Worm (Caenorhabditis elegans) whole organism, L4 larva: Measurements from ENCODE around the gene C10A4.2.

ENCODE experiments used
- F26F4.8 ChIP-seq: fragments of 200-800 bp; sonication (Bioruptor generic); conservative IDR thresholded peaks from 2 replicates; pipeline ENCODE4 v1.3.6; 2022; ENCODE audit warnings: missing genetic modification characterization, missing compliant biosample characterization
- F37D6.2 ChIP-seq: sonication (generic microtip); optimal IDR thresholded peaks from 2 replicates; lab custom pipeline; 2016; ENCODE audit warnings: mild to moderate bottlenecking, missing genetic modification characterization, missing compliant biosample characterization
- F49E8.2 ChIP-seq: sonication (generic microtip); optimal IDR thresholded peaks from 2 replicates; lab custom pipeline; 2016; ENCODE audit warnings: missing compliant biosample characterization, mild to moderate bottlenecking, missing genetic modification characterization, borderline replicate concordance
- T26A8.4 ChIP-seq: fragments of 200-800 bp; sonication (Bioruptor generic); IDR thresholded peaks from 2 replicates; pipeline ENCODE4 v1.3.6; 2022; ENCODE audit warnings: missing genetic modification characterization, missing compliant biosample characterization
- aly-2 ChIP-seq: sonication (generic microtip); optimal IDR thresholded peaks from 2 replicates; lab custom pipeline; 2018; ENCODE audit warnings: missing biosample characterization, missing genetic modification characterization
- ceh-32 ChIP-seq: sonication (generic microtip); optimal IDR thresholded peaks from 2 replicates; lab custom pipeline; 2016; ENCODE audit warnings: mild to moderate bottlenecking, missing genetic modification characterization, missing compliant biosample characterization; ENCODE audit not compliant: poor library complexity
- cey-2 ChIP-seq: sonication (generic microtip); optimal IDR thresholded peaks from 3 replicates; lab custom pipeline; 2017; ENCODE audit warnings: missing genetic modification characterization, mild to moderate bottlenecking, missing compliant biosample characterization, antibody characterized with exemption, borderline replicate concordance; ENCODE audit not compliant: insufficient read depth
- daf-12 ChIP-seq: fragments of 150-350 bp; optimal IDR thresholded peaks from 2 replicates; lab custom pipeline; 2014; ENCODE audit warnings: missing biosample characterization, missing genetic modification reagents, missing genetic modification characterization
- daf-16 ChIP-seq, 3 experiments: sonication (generic microtip); optimal IDR thresholded peaks; 2 replicates each; lab custom pipeline; 2016 to 2017; ENCODE audit warnings: missing genetic modification characterization in 3 of 3, missing genetic modification reagents in 3 of 3, mild to moderate bottlenecking in 2 of 3, missing compliant biosample characterization in 2 of 3, missing biosample characterization in 1 of 3, moderate library complexity in 1 of 3
- daf-19 ChIP-seq: fragments of 200-800 bp; sonication (Bioruptor generic); conservative IDR thresholded peaks from 2 replicates; pipeline ENCODE4 v1.3.6; 2022; ENCODE audit warnings: missing genetic modification characterization, missing compliant biosample characterization
- dmd-6 ChIP-seq: fragments of 200-800 bp; sonication (Bioruptor generic); IDR thresholded peaks from 2 replicates; pipeline ENCODE4 v1.3.6; 2022; ENCODE audit warnings: missing genetic modification reagents, missing genetic modification characterization, missing compliant biosample characterization
- dve-1 ChIP-seq: sonication (generic microtip); optimal IDR thresholded peaks from 2 replicates; lab custom pipeline; 2017; ENCODE audit warnings: antibody characterized with exemption, mild to moderate bottlenecking, missing genetic modification characterization, missing compliant biosample characterization; ENCODE audit not compliant: insufficient read depth
- fkh-10 ChIP-seq: fragments of 150-350 bp; optimal IDR thresholded peaks from 2 replicates; lab custom pipeline; 2014; ENCODE audit warnings: missing biosample characterization, missing genetic modification reagents, missing genetic modification characterization
- hif-1 ChIP-seq, 2 experiments: sonication (generic microtip); optimal IDR thresholded peaks; 2 replicates each; lab custom pipeline; 2016 to 2017; ENCODE audit warnings: missing compliant biosample characterization in 2 of 2, missing genetic modification characterization in 2 of 2, missing genetic modification reagents in 2 of 2, missing genotype in 2 of 2, mild to moderate bottlenecking in 1 of 2
- hlh-11 ChIP-seq: fragments of 200-800 bp; sonication (Bioruptor generic); optimal IDR thresholded peaks from 2 replicates; lab custom pipeline; 2018; ENCODE audit warnings: mild to moderate bottlenecking, missing genetic modification characterization, missing compliant biosample characterization
- hlh-30 ChIP-seq: sonication (generic microtip); optimal IDR thresholded peaks from 2 replicates; lab custom pipeline; 2017; ENCODE audit warnings: antibody characterized with exemption, mild to moderate bottlenecking, missing genetic modification characterization, missing compliant biosample characterization; ENCODE audit not compliant: insufficient read depth
- jun-1 ChIP-seq: fragments of 150-350 bp; optimal IDR thresholded peaks from 2 replicates; lab custom pipeline; 2014; ENCODE audit warnings: missing biosample characterization, missing genetic modification reagents, missing genetic modification characterization
- lin-29 ChIP-seq: fragments of 200-800 bp; sonication (Bioruptor generic); IDR thresholded peaks from 2 replicates; pipeline ENCODE4 v1.3.6; 2022; ENCODE audit warnings: missing genetic modification reagents, missing genetic modification characterization, missing compliant biosample characterization
- lin-38 ChIP-seq: fragments of 200-800 bp; sonication (Bioruptor generic); IDR thresholded peaks from 2 replicates; pipeline ENCODE4 v1.3.6; 2022; ENCODE audit warnings: missing genetic modification reagents, missing genetic modification characterization, missing compliant biosample characterization
- mdt-29 ChIP-seq: fragments of 200-800 bp; sonication (Bioruptor generic); IDR thresholded peaks from 2 replicates; pipeline ENCODE4 v1.3.6; 2022; ENCODE audit warnings: missing genetic modification reagents, missing genetic modification characterization, missing compliant biosample characterization
- mxl-2 ChIP-seq: fragments of 200-800 bp; sonication (Bioruptor generic); conservative IDR thresholded peaks from 2 replicates; pipeline ENCODE4 v1.3.6; 2022; ENCODE audit warnings: missing genetic modification reagents, missing genetic modification characterization, missing compliant biosample characterization
- nhr-10 ChIP-seq: fragments of 150-350 bp; optimal IDR thresholded peaks from 2 replicates; lab custom pipeline; 2014; ENCODE audit warnings: missing biosample characterization, missing genetic modification characterization
- nhr-111 ChIP-seq: fragments of 200-800 bp; sonication (Bioruptor generic); optimal IDR thresholded peaks from 2 replicates; lab custom pipeline; 2018; ENCODE audit warnings: mild to moderate bottlenecking, missing genetic modification characterization, missing compliant biosample characterization
- nhr-237 ChIP-seq: sonication (generic microtip); optimal IDR thresholded peaks from 2 replicates; lab custom pipeline; 2017; ENCODE audit warnings: missing biosample characterization, missing genetic modification characterization
- nhr-25 ChIP-seq: sonication (generic microtip); optimal IDR thresholded peaks from 2 replicates; lab custom pipeline; 2017; ENCODE audit warnings: missing genetic modification characterization, mild to moderate bottlenecking, missing compliant biosample characterization, antibody characterized with exemption, moderate library complexity, borderline replicate concordance; ENCODE audit not compliant: insufficient read depth
- nhr-28 ChIP-seq: fragments of 150-350 bp; optimal IDR thresholded peaks from 2 replicates; lab custom pipeline; 2014; ENCODE audit warnings: missing biosample characterization, missing genetic modification characterization
- nhr-48 ChIP-seq: sonication (generic microtip); optimal IDR thresholded peaks from 2 replicates; lab custom pipeline; 2016; ENCODE audit warnings: mild to moderate bottlenecking, missing genetic modification characterization, missing compliant biosample characterization
- nhr-6 ChIP-seq: fragments of 150-350 bp; optimal IDR thresholded peaks from 2 replicates; lab custom pipeline; 2014; ENCODE audit warnings: missing biosample characterization, missing genetic modification characterization
- nhr-76 ChIP-seq: fragments of 150-350 bp; optimal IDR thresholded peaks from 2 replicates; lab custom pipeline; 2014; ENCODE audit warnings: missing biosample characterization, missing genetic modification characterization
- nhr-77 ChIP-seq: fragments of 150-350 bp; optimal IDR thresholded peaks from 2 replicates; lab custom pipeline; 2014; ENCODE audit warnings: missing biosample characterization, missing genetic modification characterization
- php-3 ChIP-seq: fragments of 200-800 bp; sonication (Bioruptor generic); IDR thresholded peaks from 2 replicates; pipeline ENCODE4 v1.3.6; 2022; ENCODE audit warnings: missing genetic modification reagents, missing genetic modification characterization, missing compliant biosample characterization
- pqm-1 ChIP-seq: sonication (generic microtip); optimal IDR thresholded peaks from 2 replicates; lab custom pipeline; 2017; ENCODE audit warnings: missing biosample characterization, missing genetic modification characterization
- rbr-2 ChIP-seq: sonication (generic microtip); optimal IDR thresholded peaks from 2 replicates; lab custom pipeline; 2016; ENCODE audit warnings: missing genotype, missing genetic modification characterization, missing compliant biosample characterization
- set-16 ChIP-seq: fragments of 200-800 bp; sonication (Bioruptor generic); IDR thresholded peaks from 2 replicates; pipeline ENCODE4 v1.3.6; 2022; ENCODE audit warnings: missing genetic modification reagents, missing genetic modification characterization, missing compliant biosample characterization
- spr-3 ChIP-seq: fragments of 200-800 bp; sonication (Bioruptor generic); optimal IDR thresholded peaks from 2 replicates; lab custom pipeline; 2018; ENCODE audit warnings: mild to moderate bottlenecking, missing genetic modification characterization, missing compliant biosample characterization
- tra-1 ChIP-seq: fragments of 200-800 bp; sonication (Bioruptor generic); IDR thresholded peaks from 2 replicates; pipeline ENCODE4 v1.3.6; 2022; ENCODE audit warnings: missing genetic modification reagents, missing genetic modification characterization, missing compliant biosample characterization
- unc-62 ChIP-seq, 3 experiments: fragments of 150-350 bp in 1 of 3; sonication (generic microtip); optimal IDR thresholded peaks in 2 of 3; peaks in 1 of 3; 1 replicate in 1 of 3; 2 replicates in 2 of 3; lab custom pipeline; 2014 to 2017; ENCODE audit warnings: missing biosample characterization in 3 of 3, missing genetic modification characterization in 3 of 3, missing genetic modification reagents in 3 of 3, missing genotype in 1 of 3

Gene C10A4.2

DNA sequence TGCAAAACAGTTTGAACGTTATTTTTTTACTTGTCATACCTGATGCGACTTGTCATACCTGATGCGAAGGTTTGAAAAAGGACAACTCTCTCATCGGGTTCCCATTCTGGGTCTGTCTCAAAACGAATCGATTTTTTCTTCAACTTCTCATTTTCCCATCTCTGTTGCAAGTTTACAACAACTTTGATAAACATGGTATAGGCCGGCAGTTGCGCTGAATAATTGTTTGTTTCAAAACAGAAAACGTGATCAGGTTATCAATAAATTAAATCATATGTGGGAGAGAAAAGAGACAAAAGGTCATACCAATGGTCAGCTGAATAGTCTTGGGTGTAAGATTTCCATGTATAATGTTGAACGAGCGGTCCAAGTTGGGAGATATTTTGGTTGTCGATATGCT lies 26.9 kb downstream of the C10A4.2 start:
- TF ChIP-seq daf-16 (GFP tag; optimal IDR thresholded peaks at IDR 0.05; lab: Kevin White, UChicago) (no peak), daf-16 (tag; optimal IDR thresholded peaks at IDR 0.05; lab: Kevin White, UChicago) (no peak), unc-62 (GFP tag; optimal IDR thresholded peaks at IDR 0.05 in 1 of 2; lab: Kevin White, UChicago) (peak in 1 of 2 experiments; percentile 76), unc-62 (tag; optimal IDR thresholded peaks at IDR 0.05; lab: Kevin White, UChicago) (no peak), hlh-30 (tag; lab: Kevin White, UChicago) (peak; percentile 74), nhr-111 (no peak), F49E8.2 (no peak)

- TF ChIP-seq aly-2: no peak
- TF ChIP-seq unc-62 (GFP tag; optimal IDR thresholded peaks at IDR 0.05 in 1 of 2; lab: Kevin White, UChicago): peak in 1 of 2 experiments; percentile 25
- TF ChIP-seq unc-62 (tag; optimal IDR thresholded peaks at IDR 0.05; lab: Kevin White, UChicago): no peak
- TF ChIP-seq, all 104 proteins: peak for 1
These were observed 27.9 kb downstream of the C10A4.2 start, which contains the start of gene C01C10.2 for ce11 chrX:7437949-7438348. Gene C01C10.2 (minus strand): TSS chrX:7438118.

- TF ChIP-seq pqm-1 (tag; lab: Kevin White, UChicago) (peak; percentile 3), nhr-77 (tag; lab: Kevin White, UChicago) (peak; percentile 22), daf-12 (tag; lab: Kevin White, UChicago) (no peak), T26A8.4 (no peak), nhr-28 (peak; percentile 66), F26F4.8 (GFP tag; lab: Robert Waterston, UW) (no peak), nhr-6 (tag; lab: Kevin White, UChicago) (no peak), daf-19 (GFP tag; lab: Robert Waterston, UW) (no peak), daf-16 (GFP tag; optimal IDR thresholded peaks at IDR 0.05; lab: Kevin White, UChicago) (no peak), daf-16 (tag; optimal IDR thresholded peaks at IDR 0.05; lab: Kevin White, UChicago) (peak; percentile 26), dmd-6 (GFP tag; lab: Robert Waterston, UW) (peak; percentile 32), hlh-11 (tag; lab: Kevin White, UChicago) (peak; percentile 13), nhr-25 (tag; lab: Kevin White, UChicago) (no peak), ceh-32 (tag; lab: Kevin White, UChicago) (no peak)
These were observed 30.1 kb downstream of the C10A4.2 start for ce11 chrX:7440102-7440501.

DNA sequence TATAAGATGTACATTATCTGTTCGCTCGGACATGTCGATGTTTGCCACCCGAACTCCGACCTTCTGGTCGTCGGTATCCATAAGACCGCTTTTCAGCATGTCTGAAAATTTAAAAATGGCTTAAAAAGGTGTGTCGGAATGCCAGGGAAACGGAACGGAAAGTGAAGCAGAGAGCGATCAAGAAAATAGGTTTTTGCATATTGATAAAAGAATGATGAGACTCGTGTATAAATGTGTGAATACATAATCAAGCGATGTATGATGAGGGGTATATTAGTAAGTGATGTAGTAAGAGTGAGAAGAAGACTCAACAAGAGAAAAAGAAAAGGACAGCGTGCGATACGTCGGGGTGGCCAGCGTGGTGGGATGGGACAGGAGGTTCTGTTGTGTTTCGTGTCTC lies 32.4 kb downstream of the C10A4.2 start, which contains the start of gene acl-12:
Gene acl-12 (minus strand): TSS at position 101 of the 400 bp plus-strand sequence.
- TF ChIP-seq mxl-2 (no peak), spr-3 (no peak), fkh-10 (GFP tag; lab: Kevin White, UChicago) (no peak)

DNA sequence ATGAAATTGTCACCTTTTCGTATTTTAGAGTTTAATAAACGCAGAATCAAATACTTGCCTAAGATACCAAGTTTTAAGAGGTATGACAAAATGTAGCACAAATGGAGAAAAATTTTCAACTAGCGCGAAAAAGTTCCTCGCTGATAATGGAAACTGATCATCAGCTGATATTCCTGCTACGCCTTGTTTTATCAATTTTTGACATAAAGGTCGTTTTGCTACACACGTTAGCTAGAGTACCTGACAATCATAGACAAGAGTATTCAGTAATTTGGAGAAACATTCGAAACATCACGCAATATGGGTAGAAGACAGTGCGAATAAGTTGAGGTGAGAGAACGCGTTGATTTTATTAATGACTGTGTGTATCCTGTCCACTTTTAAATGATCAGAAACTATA lies 35.7 kb downstream of the C10A4.2 start:
- TF ChIP-seq mxl-2 (0 out of 2 replicates have a peak, but pooled peaks have one; percentile 43), nhr-76 (tag; lab: Kevin White, UChicago) (no peak), hlh-11 (tag; lab: Kevin White, UChicago) (peak; percentile 78), dve-1 (tag; lab: Kevin White, UChicago) (peak; percentile 8), nhr-10 (no peak), daf-16 (GFP tag; optimal IDR thresholded peaks at IDR 0.05; lab: Kevin White, UChicago) (no peak), daf-16 (tag; optimal IDR thresholded peaks at IDR 0.05; lab: Kevin White, UChicago) (peak; percentile 38), mdt-29 (peak; percentile 43; the same call in 1 of the 2 replicates), php-3 (GFP tag; lab: Robert Waterston, UW) (0 out of 2 replicates have a peak, but pooled peaks have one; percentile 30), pqm-1 (tag; lab: Kevin White, UChicago) (peak; percentile 31), jun-1 (tag; lab: Kevin White, UChicago) (no peak), set-16 (GFP tag; lab: Robert Waterston, UW) (no peak), lin-29 (GFP tag; lab: Robert Waterston, UW) (no peak), cey-2 (tag; lab: Kevin White, UChicago) (no peak), F37D6.2 (tag; lab: Kevin White, UChicago) (no peak), hlh-30 (tag; lab: Kevin White, UChicago) (no peak), nhr-48 (tag; lab: Kevin White, UChicago) (peak; percentile 32), hif-1 (tag; optimal IDR thresholded peaks at IDR 0.05; lab: Kevin White, UChicago) (peak; percentile 91 to 94), nhr-28 (peak; percentile 89), nhr-77 (tag; lab: Kevin White, UChicago) (peak; percentile 7), F26F4.8 (GFP tag; lab: Robert Waterston, UW) (no peak), dmd-6 (GFP tag; lab: Robert Waterston, UW) (peak; percentile 89), lin-38 (no peak), tra-1 (GFP tag; lab: Robert Waterston, UW) (peak; percentile 68; the same call in 1 of the 2 replicates), rbr-2 (tag; lab: Kevin White, UChicago) (no peak), daf-12 (tag; lab: Kevin White, UChicago) (no peak), nhr-237 (tag; lab: Kevin White, UChicago) (no peak)
